Fruit fly (Drosophila melanogaster): ENCODE data around the gene ine.
A peak's percentile ranks its signal among the peaks of the same experiment; 100 is the strongest.

Gene ine

DNA sequence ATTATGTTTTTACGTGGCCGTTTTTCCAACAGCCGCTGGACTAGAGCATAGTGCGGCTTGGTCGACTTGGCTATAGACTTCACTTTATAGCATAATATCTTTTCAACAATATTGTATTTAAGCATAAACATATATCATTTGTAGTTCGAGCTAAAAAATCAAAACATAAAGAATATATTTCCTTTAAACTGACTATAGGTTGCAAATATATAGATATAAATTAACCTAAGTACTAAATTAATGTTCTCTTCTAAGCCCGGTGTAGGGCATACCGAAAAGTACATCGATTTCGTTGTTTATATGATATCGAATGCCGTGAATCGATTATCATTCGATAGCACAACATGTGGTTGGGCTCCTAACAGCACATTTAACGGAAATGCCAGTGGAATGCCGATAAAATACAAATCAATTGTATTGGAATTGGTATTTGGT lies 28.2 kb downstream of the ine start, which contains the start of gene MFS18 (continued):
- TF ChIP-seq CG17186 (GFP tag; optimal IDR thresholded peaks at IDR 0.05): peak; percentile 92
- TF ChIP-seq sens-2 (GFP tag; IDR thresholded peaks at IDR 0.05): peak; percentile 97
- peak; percentile 92 for TF ChIP-seq vfl (GFP tag; optimal IDR thresholded peaks at IDR 0.05)
- peak; percentile 96 for TF ChIP-seq YL-1 (GFP tag; optimal IDR thresholded peaks at IDR 0.05)
- no peak for TF ChIP-seq Kr (GFP tag; optimal IDR thresholded peaks at IDR 0.05)
- TF ChIP-seq ems (GFP tag; optimal IDR thresholded peaks at IDR 0.05): peak; percentile 95
- peak; percentile 89 for TF ChIP-seq onecut (GFP tag; IDR thresholded peaks at IDR 0.05)
- TF ChIP-seq CG5245 (GFP tag; optimal IDR thresholded peaks at IDR 0.05): peak; percentile 96
- peak; percentile 98 for TF ChIP-seq Xbp1 (GFP tag; optimal IDR thresholded peaks at IDR 0.05)
- TF ChIP-seq CG18011 (GFP tag; optimal IDR thresholded peaks at IDR 0.05): peak; percentile 85
- TF ChIP-seq CG14667 (GFP tag; IDR thresholded peaks at IDR 0.05): peak; percentile 99
- peak; percentile 98 for TF ChIP-seq CG11560 (tag; IDR thresholded peaks at IDR 0.05)
- TF ChIP-seq dmrt99B (tag; optimal IDR thresholded peaks at IDR 0.05): peak; percentile 99
- peak; percentile 98 for TF ChIP-seq CG10959 (GFP tag; IDR thresholded peaks at IDR 0.05)
- peak; percentile 91 for TF ChIP-seq Jarid2 (GFP tag; optimal IDR thresholded peaks at IDR 0.05)
- TF ChIP-seq CG6854 (GFP tag; optimal IDR thresholded peaks at IDR 0.05): peak; percentile 97
- peak; percentile 58 for TF ChIP-seq emc (GFP tag; optimal IDR thresholded peaks at IDR 0.05)
- peak; percentile 96 for TF ChIP-seq bowl (GFP tag; IDR thresholded peaks at IDR 0.05)
- peak; percentile 97 for TF ChIP-seq CG9215 (GFP tag; IDR thresholded peaks at IDR 0.05)
- peak; percentile 100 for TF ChIP-seq fd96Cb (tag; optimal IDR thresholded peaks at IDR 0.05)
- TF ChIP-seq Ravus (GFP tag; IDR thresholded peaks at IDR 0.05): peak; percentile 97
- TF ChIP-seq CG3407 (GFP tag; optimal IDR thresholded peaks at IDR 0.05): peak; percentile 90
- peak; percentile 95 for TF ChIP-seq dmrt11E (tag; optimal IDR thresholded peaks at IDR 0.05)
- peak; percentile 94 for TF ChIP-seq stwl (tag; optimal IDR thresholded peaks at IDR 0.05)
- peak; percentile 99 for TF ChIP-seq B-H1 (GFP tag; IDR thresholded peaks at IDR 0.05)
- peak; percentile 99 for TF ChIP-seq CG9727 (GFP tag; optimal IDR thresholded peaks at IDR 0.05)
- peak; percentile 98 for TF ChIP-seq H2.0 (GFP tag; IDR thresholded peaks at IDR 0.05)
- peak; percentile 88 for TF ChIP-seq Usf (GFP tag; optimal IDR thresholded peaks at IDR 0.05)
- TF ChIP-seq ttk (GFP tag; IDR thresholded peaks at IDR 0.05): peak; percentile 99
- TF ChIP-seq Side (GFP tag; optimal IDR thresholded peaks at IDR 0.05): peak; percentile 77
- TF ChIP-seq caup (GFP tag; optimal IDR thresholded peaks at IDR 0.05; ENCODE audit: severe bottlenecking): peak; percentile 97
- TF ChIP-seq Hr51 (GFP tag; optimal IDR thresholded peaks at IDR 0.05): peak; percentile 98 to 99
- TF ChIP-seq CG18599 (GFP tag; optimal IDR thresholded peaks at IDR 0.05): peak; percentile 99
- TF ChIP-seq bcd (GFP tag; optimal IDR thresholded peaks at IDR 0.05): peak; percentile 98
- peak; percentile 93 for TF ChIP-seq aop (GFP tag; IDR thresholded peaks at IDR 0.05)
- TF ChIP-seq lola (GFP tag; optimal IDR thresholded peaks at IDR 0.05): peak in 1 of 3 experiments; percentile 99
- TF ChIP-seq tll (GFP tag; optimal IDR thresholded peaks at IDR 0.05): peak in 1 of 2 experiments; percentile 39
- TF ChIP-seq CG10431 (GFP tag; optimal IDR thresholded peaks at IDR 0.05): peak; percentile 57
- peak; percentile 99 for TF ChIP-seq wor (GFP tag; IDR thresholded peaks at IDR 0.05)
- peak; percentile 91 for TF ChIP-seq grau (tag; optimal IDR thresholded peaks at IDR 0.05)
- TF ChIP-seq Dref (GFP tag; IDR thresholded peaks at IDR 0.05): peak; percentile 85
- TF ChIP-seq exex (tag; optimal IDR thresholded peaks at IDR 0.05): peak; percentile 90
- TF ChIP-seq CG1792 (GFP tag; optimal IDR thresholded peaks at IDR 0.05): peak; percentile 72
- peak; percentile 75 for TF ChIP-seq bigmax (GFP tag; optimal IDR thresholded peaks at IDR 0.05)
- TF ChIP-seq da (GFP tag; optimal IDR thresholded peaks at IDR 0.05): peak; percentile 55
